Fruit fly (Drosophila melanogaster): ENCODE results near the gene CG32845.

DNA sequence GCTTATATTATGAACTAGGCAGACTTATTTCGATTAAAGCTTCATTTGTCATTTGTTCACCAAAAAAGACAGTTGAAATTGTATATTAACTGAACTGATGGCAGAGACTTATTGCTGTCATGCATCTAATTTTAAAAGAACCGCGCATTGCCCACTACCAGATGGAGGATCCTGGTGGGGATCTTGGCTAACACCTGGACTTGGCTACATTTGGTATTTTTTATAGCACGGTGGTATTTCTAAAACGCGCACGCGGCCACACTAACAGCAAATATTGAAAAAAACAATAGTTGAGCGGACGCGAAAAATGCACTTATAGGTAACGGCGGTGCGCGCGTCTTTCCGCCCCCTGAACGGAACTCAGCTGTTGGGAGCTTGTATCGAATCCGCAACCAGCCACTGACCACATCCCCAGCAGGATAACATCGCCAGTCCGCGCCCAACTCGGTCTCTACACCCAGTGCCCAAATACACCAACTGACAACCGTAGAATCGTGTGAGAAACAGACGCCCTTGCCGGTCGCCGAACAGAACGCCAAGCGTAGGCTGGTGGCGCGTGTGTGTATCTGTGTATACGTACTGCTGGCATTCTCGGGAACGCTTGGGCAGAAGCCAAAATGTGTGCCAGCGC lies 19.1 kb upstream of the CG32845 start:
- TF ChIP-seq CG6792 (GFP tag; optimal IDR thresholded peaks at IDR 0.05) = no peak
- no peak for TF ChIP-seq Hr4 (GFP tag; optimal IDR thresholded peaks at IDR 0.05)
- TF ChIP-seq svp (GFP tag) = peak; percentile 31

Measured in whole organism, prepupa.